Worm (Caenorhabditis elegans) whole organism, L4 larva: ENCODE data around the gene M162.5.

ENCODE experiments used
- ama-1 ChIP-seq: fragments of 150-350 bp; optimal IDR thresholded peaks from 2 replicates; lab custom pipeline; 2014; ENCODE audit warnings: inconsistent platforms, mixed read lengths
- nhr-10 ChIP-seq: fragments of 150-350 bp; optimal IDR thresholded peaks from 2 replicates; lab custom pipeline; 2014; ENCODE audit warnings: missing biosample characterization, missing genetic modification characterization
- nhr-111 ChIP-seq: fragments of 200-800 bp; sonication (Bioruptor generic); optimal IDR thresholded peaks from 2 replicates; lab custom pipeline; 2018; ENCODE audit warnings: mild to moderate bottlenecking, missing genetic modification characterization, missing compliant biosample characterization
- snpc-1.2 ChIP-seq: fragments of 200-800 bp; sonication (Bioruptor generic); IDR thresholded peaks from 2 replicates; pipeline ENCODE4 v1.3.6; 2022; ENCODE audit warnings: missing genetic modification reagents, missing genetic modification characterization, missing compliant biosample characterization
- unc-39 ChIP-seq: sonication (generic microtip); optimal IDR thresholded peaks from 2 replicates; lab custom pipeline; 2017; ENCODE audit warnings: missing biosample characterization, missing genetic modification characterization

DNA sequence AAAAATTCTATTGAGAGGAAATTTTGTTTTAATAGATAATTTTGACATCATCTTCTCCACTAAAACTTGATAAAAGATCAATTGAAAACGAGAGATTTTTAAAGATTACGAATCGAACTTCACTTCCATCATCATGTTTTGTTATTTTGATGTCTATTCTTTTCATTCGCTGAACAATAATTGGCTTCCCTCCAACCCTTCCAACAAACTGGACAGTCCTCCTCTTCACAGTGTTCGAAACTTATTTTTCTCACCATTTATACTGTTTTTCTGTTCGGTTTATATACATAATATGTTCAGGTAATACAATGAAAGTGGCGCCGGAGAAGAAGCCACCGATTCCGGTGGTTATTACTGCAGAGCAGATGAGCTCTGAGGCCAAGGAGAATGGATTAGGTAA, at the start of gene M162.5:
- TF ChIP-seq ama-1 (lab: Kevin White, UChicago) (no peak), snpc-1.2 (GFP tag; lab: Robert Waterston, UW) (no peak), nhr-10 (tag; lab: Kevin White, UChicago) (no peak), unc-39 (tag; lab: Kevin White, UChicago) (no peak), nhr-111 (GFP tag; lab: Kevin White, UChicago) (no peak)
